Worm (Caenorhabditis elegans) whole organism, L4 larva: ENCODE data around the gene chil-15.

Source experiments
- F10B5.3 ChIP-seq: sonication (generic microtip); optimal IDR thresholded peaks from 2 replicates; lab custom pipeline; 2016; ENCODE audit warnings: mild to moderate bottlenecking, missing genetic modification characterization, missing compliant biosample characterization
- F44E2.7 ChIP-seq: fragments of 200-800 bp; sonication (Bioruptor generic); IDR thresholded peaks from 2 replicates; pipeline ENCODE4 v2.1.2; 2022; ENCODE audit warnings: missing genetic modification characterization, missing compliant biosample characterization
- T20F7.1 ChIP-seq: fragments of 200-800 bp; sonication (Bioruptor generic); optimal IDR thresholded peaks from 2 replicates; lab custom pipeline; 2018; ENCODE audit warnings: mild to moderate bottlenecking, missing genetic modification characterization, missing compliant biosample characterization
- Y105C5A.15 ChIP-seq: fragments of 200-800 bp; sonication (Bioruptor generic); IDR thresholded peaks from 2 replicates; pipeline ENCODE4 v1.3.6; 2022; ENCODE audit warnings: missing genetic modification characterization, missing compliant biosample characterization
- Y75B8A.6 ChIP-seq: fragments of 200-800 bp; sonication (Bioruptor generic); IDR thresholded peaks from 2 replicates; pipeline ENCODE4 v1.3.6; 2022; ENCODE audit warnings: missing genetic modification reagents, missing genetic modification characterization, missing compliant biosample characterization
- ZK337.2 ChIP-seq: fragments of 200-800 bp; sonication (Bioruptor generic); IDR thresholded peaks from 2 replicates; pipeline ENCODE4 v1.3.6; 2022; ENCODE audit warnings: missing genetic modification reagents, missing genetic modification characterization, missing compliant biosample characterization
- aha-1 ChIP-seq: fragments of 150-350 bp; peaks from one replicate; lab custom pipeline; 2014; ENCODE audit warnings: missing biosample characterization, missing genetic modification characterization
- attf-4 ChIP-seq: sonication (generic microtip); optimal IDR thresholded peaks from 3 replicates; lab custom pipeline; 2017; ENCODE audit warnings: missing biosample characterization, missing genetic modification characterization
- ceh-28 ChIP-seq: fragments of 150-350 bp; optimal IDR thresholded peaks from 2 replicates; lab custom pipeline; 2014; ENCODE audit warnings: missing biosample characterization, missing genetic modification reagents, missing genetic modification characterization
- ces-1 ChIP-seq: fragments of 150-350 bp; sonication (generic microtip); optimal IDR thresholded peaks from 4 replicates; lab custom pipeline; 2014; ENCODE audit warnings: missing biosample characterization, missing genetic modification reagents, missing genetic modification characterization
- cey-2 ChIP-seq: sonication (generic microtip); optimal IDR thresholded peaks from 3 replicates; lab custom pipeline; 2017; ENCODE audit warnings: missing genetic modification characterization, mild to moderate bottlenecking, missing compliant biosample characterization, antibody characterized with exemption, borderline replicate concordance; ENCODE audit not compliant: insufficient read depth
- daf-8 ChIP-seq: fragments of 200-800 bp; sonication (Bioruptor generic); IDR thresholded peaks from 2 replicates; pipeline ENCODE4 v1.3.6; 2022; ENCODE audit warnings: missing genetic modification characterization, missing compliant biosample characterization
- dmd-6 ChIP-seq: fragments of 200-800 bp; sonication (Bioruptor generic); IDR thresholded peaks from 2 replicates; pipeline ENCODE4 v1.3.6; 2022; ENCODE audit warnings: missing genetic modification reagents, missing genetic modification characterization, missing compliant biosample characterization
- dmd-8 ChIP-seq: fragments of 200-800 bp; sonication (Bioruptor generic); IDR thresholded peaks from 2 replicates; pipeline ENCODE4 v1.3.6; 2022; ENCODE audit warnings: missing genetic modification characterization, missing compliant biosample characterization
- dmd-9 ChIP-seq: fragments of 200-800 bp; sonication (Bioruptor generic); IDR thresholded peaks from 2 replicates; pipeline ENCODE4 v1.3.6; 2022; ENCODE audit warnings: missing genetic modification reagents, missing genetic modification characterization, missing compliant biosample characterization
- egl-27 ChIP-seq: sonication (generic microtip); optimal IDR thresholded peaks from 3 replicates; lab custom pipeline; 2017; ENCODE audit warnings: missing biosample characterization, missing genetic modification reagents, missing genetic modification characterization
- hlh-11 ChIP-seq: fragments of 200-800 bp; sonication (Bioruptor generic); optimal IDR thresholded peaks from 2 replicates; lab custom pipeline; 2018; ENCODE audit warnings: mild to moderate bottlenecking, missing genetic modification characterization, missing compliant biosample characterization
- lim-7 ChIP-seq: fragments of 200-800 bp; sonication (Bioruptor generic); IDR thresholded peaks from 2 replicates; pipeline ENCODE4 v1.3.6; 2022; ENCODE audit warnings: missing genetic modification characterization, missing compliant biosample characterization
- lin-13 ChIP-seq: fragments of 150-350 bp; optimal IDR thresholded peaks from 2 replicates; lab custom pipeline; 2014; ENCODE audit warnings: missing biosample characterization, missing genetic modification reagents, missing genetic modification characterization
- lin-29 ChIP-seq: fragments of 200-800 bp; sonication (Bioruptor generic); IDR thresholded peaks from 2 replicates; pipeline ENCODE4 v1.3.6; 2022; ENCODE audit warnings: missing genetic modification reagents, missing genetic modification characterization, missing compliant biosample characterization
- lin-39 ChIP-seq: fragments of 150-350 bp; optimal IDR thresholded peaks from 2 replicates; lab custom pipeline; 2014; ENCODE audit warnings: missing biosample characterization, missing genetic modification reagents, missing genetic modification characterization
- madf-5 ChIP-seq, 2 experiments: fragments of 200-800 bp; sonication (Bioruptor generic); IDR thresholded peaks; 2 replicates each; pipeline ENCODE4 v1.3.6; 2022; ENCODE audit warnings: missing compliant biosample characterization in 2 of 2, missing genetic modification characterization in 2 of 2
- madf-9 ChIP-seq: fragments of 200-800 bp; sonication (Bioruptor generic); conservative IDR thresholded peaks from 2 replicates; pipeline ENCODE4 v1.3.6; 2022; ENCODE audit warnings: missing genetic modification reagents, missing genetic modification characterization, missing compliant biosample characterization
- mdl-1 ChIP-seq, 2 experiments: fragments of 150-350 bp in 1 of 2; sonication (generic microtip) in 1 of 2; optimal IDR thresholded peaks; 2 replicates each; lab custom pipeline; 2014 to 2017; ENCODE audit warnings: missing biosample characterization in 2 of 2, missing genetic modification characterization in 2 of 2
- mep-1 ChIP-seq: fragments of 150-350 bp; sonication (generic microtip); optimal IDR thresholded peaks from 3 replicates; lab custom pipeline; 2014; ENCODE audit warnings: missing biosample characterization, missing genetic modification characterization
- mes-2 ChIP-seq: sonication (generic microtip); optimal IDR thresholded peaks from 2 replicates; lab custom pipeline; 2016; ENCODE audit warnings: missing genotype, mild to moderate bottlenecking, missing genetic modification characterization, missing compliant biosample characterization; ENCODE audit not compliant: poor library complexity, severe bottlenecking
- mxl-3 ChIP-seq: fragments of 200-800 bp; sonication (Bioruptor generic); optimal IDR thresholded peaks from 2 replicates; lab custom pipeline; 2018; ENCODE audit warnings: mild to moderate bottlenecking, missing genetic modification characterization, missing compliant biosample characterization
- nhr-111 ChIP-seq: fragments of 200-800 bp; sonication (Bioruptor generic); optimal IDR thresholded peaks from 2 replicates; lab custom pipeline; 2018; ENCODE audit warnings: mild to moderate bottlenecking, missing genetic modification characterization, missing compliant biosample characterization
- nhr-25 ChIP-seq: sonication (generic microtip); optimal IDR thresholded peaks from 2 replicates; lab custom pipeline; 2017; ENCODE audit warnings: missing genetic modification characterization, mild to moderate bottlenecking, missing compliant biosample characterization, antibody characterized with exemption, moderate library complexity, borderline replicate concordance; ENCODE audit not compliant: insufficient read depth
- nhr-28 ChIP-seq: fragments of 150-350 bp; optimal IDR thresholded peaks from 2 replicates; lab custom pipeline; 2014; ENCODE audit warnings: missing biosample characterization, missing genetic modification characterization
- nhr-77 ChIP-seq: fragments of 150-350 bp; optimal IDR thresholded peaks from 2 replicates; lab custom pipeline; 2014; ENCODE audit warnings: missing biosample characterization, missing genetic modification characterization
- pha-4 ChIP-seq, 2 experiments: fragments of 150-350 bp in 1 of 2; fragments of 200-800 bp in 1 of 2; sonication (Bioruptor generic) in 1 of 2; IDR thresholded peaks in 1 of 2; optimal IDR thresholded peaks in 1 of 2; 2 replicates each; pipeline versions ENCODE4 v1.3.6 to Lab custom; 2014 to 2022; ENCODE audit warnings: missing genetic modification characterization in 2 of 2, missing genetic modification reagents in 2 of 2, missing biosample characterization in 1 of 2, missing compliant biosample characterization in 1 of 2
- pqm-1 ChIP-seq: sonication (generic microtip); optimal IDR thresholded peaks from 2 replicates; lab custom pipeline; 2017; ENCODE audit warnings: missing biosample characterization, missing genetic modification characterization
- rbr-2 ChIP-seq: sonication (generic microtip); optimal IDR thresholded peaks from 2 replicates; lab custom pipeline; 2016; ENCODE audit warnings: missing genotype, missing genetic modification characterization, missing compliant biosample characterization
- sdz-12 ChIP-seq: fragments of 200-800 bp; sonication (Bioruptor generic); optimal IDR thresholded peaks from 2 replicates; lab custom pipeline; 2018; ENCODE audit warnings: mild to moderate bottlenecking, missing genetic modification characterization, missing compliant biosample characterization
- skn-1 ChIP-seq: fragments of 150-350 bp; optimal IDR thresholded peaks from 2 replicates; lab custom pipeline; 2014; ENCODE audit warnings: missing biosample characterization, missing genetic modification characterization
- spr-1 ChIP-seq: sonication (generic microtip); optimal IDR thresholded peaks from 2 replicates; lab custom pipeline; 2016; ENCODE audit warnings: mild to moderate bottlenecking, missing genetic modification characterization, missing compliant biosample characterization
- spr-3 ChIP-seq: fragments of 200-800 bp; sonication (Bioruptor generic); optimal IDR thresholded peaks from 2 replicates; lab custom pipeline; 2018; ENCODE audit warnings: mild to moderate bottlenecking, missing genetic modification characterization, missing compliant biosample characterization
- unc-39 ChIP-seq: sonication (generic microtip); optimal IDR thresholded peaks from 2 replicates; lab custom pipeline; 2017; ENCODE audit warnings: missing biosample characterization, missing genetic modification characterization
- unc-62 ChIP-seq, 3 experiments: fragments of 150-350 bp in 1 of 3; sonication (generic microtip); optimal IDR thresholded peaks in 2 of 3; peaks in 1 of 3; 1 replicate in 1 of 3; 2 replicates in 2 of 3; lab custom pipeline; 2014 to 2017; ENCODE audit warnings: missing biosample characterization in 3 of 3, missing genetic modification characterization in 3 of 3, missing genetic modification reagents in 3 of 3, missing genotype in 1 of 3
- vab-7 ChIP-seq: fragments of 200-800 bp; sonication (Bioruptor generic); IDR thresholded peaks from 2 replicates; pipeline ENCODE4 v1.3.6; 2022; ENCODE audit warnings: missing genetic modification reagents, missing genetic modification characterization, missing compliant biosample characterization
- zag-1 ChIP-seq: fragments of 150-350 bp; optimal IDR thresholded peaks from 2 replicates; lab custom pipeline; 2014; ENCODE audit warnings: missing biosample characterization, missing genetic modification characterization
- zfp-2 ChIP-seq: sonication (generic microtip); optimal IDR thresholded peaks from 2 replicates; lab custom pipeline; 2016; ENCODE audit warnings: mild to moderate bottlenecking, missing genetic modification characterization, missing compliant biosample characterization
- zfp-3 ChIP-seq: fragments of 200-800 bp; sonication (Bioruptor generic); conservative IDR thresholded peaks from 2 replicates; pipeline ENCODE4 v1.3.6; 2022; ENCODE audit warnings: missing genetic modification reagents, missing genetic modification characterization, missing compliant biosample characterization
- zip-2 ChIP-seq: fragments of 150-350 bp; optimal IDR thresholded peaks from 2 replicates; lab custom pipeline; 2014; ENCODE audit warnings: missing biosample characterization, missing genetic modification characterization
- ztf-7 ChIP-seq: fragments of 150-350 bp; optimal IDR thresholded peaks from 2 replicates; lab custom pipeline; 2014; ENCODE audit warnings: missing biosample characterization, missing genetic modification characterization

chil-15 gene

ce11 chrII:9487337-9487950 lies 44.0 kb upstream of the chil-15 start, which contains the start of gene T19H5.4 (continued):
- TF ChIP-seq lin-13 (GFP tag; lab: Kevin White, UChicago) (peak; percentile 16), attf-4 (no peak), ces-1 (GFP tag; lab: Kevin White, UChicago) (no peak), ZK337.2 (GFP tag; lab: Robert Waterston, UW) (no peak), ceh-28 (tag; lab: Kevin White, UChicago) (no peak), F10B5.3 (tag; lab: Kevin White, UChicago) (no peak), lim-7 (peak; percentile 67; the same call in 1 of the 2 replicates), zip-2 (no peak), T20F7.1 (GFP tag; lab: Kevin White, UChicago) (no peak), mes-2 (peak; percentile 48), mdl-1 (tag; optimal IDR thresholded peaks at IDR 0.05; lab: Kevin White, UChicago) (peak in 1 of 2 experiments; percentile 78), sdz-12 (GFP tag; lab: Kevin White, UChicago) (no peak), vab-7 (GFP tag; lab: Robert Waterston, UW) (0 out of 2 replicates have a peak, but pooled peaks have one; percentile 37), zfp-2 (tag; lab: Kevin White, UChicago) (no peak), madf-9 (GFP tag; lab: Robert Waterston, UW) (peak; percentile 38; the same call in 1 of the 2 replicates), nhr-77 (peak; percentile 12), egl-27 (tag; lab: Kevin White, UChicago) (no peak), hlh-11 (tag; lab: Kevin White, UChicago) (peak; percentile 96), lin-29 (GFP tag; lab: Robert Waterston, UW) (no peak), aha-1 (peak; percentile 79), Y75B8A.6 (GFP tag; lab: Robert Waterston, UW) (peak; percentile 53; the same call in 1 of the 2 replicates), rbr-2 (tag; lab: Kevin White, UChicago) (peak; percentile 40)

- TF ChIP-seq nhr-28 (tag; lab: Kevin White, UChicago) (peak; percentile 75), nhr-111 (GFP tag; lab: Kevin White, UChicago) (no peak), pqm-1 (tag; lab: Kevin White, UChicago) (no peak), lin-39 (no peak), ztf-7 (tag; lab: Kevin White, UChicago) (no peak), madf-9 (GFP tag; lab: Robert Waterston, UW) (no peak), madf-5 (GFP tag; IDR thresholded peaks at IDR 0.05; lab: Robert Waterston, UW) (no peak), lim-7 (no peak), dmd-8 (no peak), spr-1 (tag; lab: Kevin White, UChicago) (no peak), cey-2 (tag; lab: Kevin White, UChicago) (no peak), unc-62 (GFP tag; optimal IDR thresholded peaks at IDR 0.05 in 1 of 2; lab: Kevin White, UChicago) (peak in 1 of 2 experiments; percentile 9), unc-62 (tag; optimal IDR thresholded peaks at IDR 0.05; lab: Kevin White, UChicago) (no peak), dmd-6 (no peak), aha-1 (peak; percentile 90), zag-1 (tag; lab: Kevin White, UChicago) (no peak), mdl-1 (tag; optimal IDR thresholded peaks at IDR 0.05; lab: Kevin White, UChicago) (peak in 1 of 2 experiments; percentile 37), Y105C5A.15 (no peak), unc-39 (no peak), F44E2.7 (GFP tag; lab: Robert Waterston, UW) (no peak), zfp-3 (GFP tag; lab: Robert Waterston, UW) (no peak), daf-8 (GFP tag; lab: Robert Waterston, UW) (no peak), hlh-11 (tag; lab: Kevin White, UChicago) (peak; percentile 19), skn-1 (tag; lab: Kevin White, UChicago) (no peak), mep-1 (tag; lab: Kevin White, UChicago) (no peak), pha-4 (GFP tag; IDR thresholded peaks at IDR 0.05; lab: Robert Waterston, UW) (no peak), pha-4 (tag; optimal IDR thresholded peaks at IDR 0.05; lab: Kevin White, UChicago) (peak; percentile 38), mxl-3 (GFP tag; lab: Kevin White, UChicago) (peak; percentile 88), dmd-9 (GFP tag; lab: Robert Waterston, UW) (no peak), Y75B8A.6 (GFP tag; lab: Robert Waterston, UW) (no peak), spr-3 (GFP tag; lab: Kevin White, UChicago) (no peak), nhr-25 (tag; lab: Kevin White, UChicago) (no peak)
These were observed 41.8 kb upstream of the chil-15 start for ce11 chrII:9485081-9485730.
